Fruit fly (Drosophila melanogaster): ENCODE measurements around the gene CG15312.

Gene CG15312

dm6 chrX:10088023-10088913, 17.6 kb upstream of the CG15312 start:
- TF ChIP-seq Sin3A (optimal IDR thresholded peaks at IDR 0.05) (no peak), Myc (optimal IDR thresholded peaks at IDR 0.05) (no peak), ttk (optimal IDR thresholded peaks at IDR 0.05) (no peak), insv (optimal IDR thresholded peaks at IDR 0.05) (no peak), psq (optimal IDR thresholded peaks at IDR 0.05) (no peak), h (optimal IDR thresholded peaks at IDR 0.05) (no peak)

DNA sequence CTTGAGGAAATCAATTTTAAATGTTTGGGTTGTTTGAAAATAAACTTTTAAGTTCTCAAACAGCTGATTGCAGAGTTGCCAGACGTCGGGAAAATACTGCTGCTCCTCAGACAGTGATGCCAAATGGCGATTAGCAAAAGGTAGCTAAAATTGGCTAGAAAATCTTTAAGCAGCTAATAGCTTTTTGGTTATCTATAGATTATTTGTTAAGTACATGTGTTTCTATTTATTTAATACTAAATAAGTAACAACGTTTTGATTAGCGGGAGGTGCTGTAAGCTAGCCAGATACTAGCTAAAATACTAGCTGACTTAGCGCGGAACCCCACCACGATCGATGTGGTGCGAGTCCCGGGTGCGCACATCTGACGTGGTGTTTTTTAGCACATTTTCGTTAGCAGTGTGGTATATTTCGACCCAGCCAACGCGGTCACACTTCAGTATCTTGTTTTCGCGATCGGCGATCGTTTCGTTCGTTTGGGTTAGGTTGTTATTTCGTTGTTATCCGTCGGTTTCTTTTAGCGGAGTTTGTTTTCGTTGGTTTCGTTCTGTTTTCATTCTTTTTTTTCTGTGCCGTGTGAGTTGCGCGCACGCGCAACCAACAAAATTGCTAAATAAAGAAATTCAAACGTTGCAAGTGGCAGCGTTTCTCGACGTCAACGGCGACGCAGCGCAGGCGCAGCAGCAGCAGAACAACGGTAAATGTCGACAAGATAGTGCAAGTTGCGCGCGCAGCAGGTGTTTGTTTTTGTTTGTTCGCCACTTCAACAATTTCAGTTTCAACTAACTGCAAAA, 15.6 kb upstream of the CG15312 start, which contains the start of the genes Naxe and RhoU:
Gene Naxe, minus strand, starts transcription at position 77 of the 794 bp plus-strand sequence.
Gene RhoU, plus strand, starts transcription at position 433 of the 794 bp plus-strand sequence.
- TF ChIP-seq ttk (optimal IDR thresholded peaks at IDR 0.05) (no peak), insv (optimal IDR thresholded peaks at IDR 0.05) (no peak), Sin3A (optimal IDR thresholded peaks at IDR 0.05) (no peak), psq (optimal IDR thresholded peaks at IDR 0.05) (no peak), h (optimal IDR thresholded peaks at IDR 0.05) (no peak), Myc (optimal IDR thresholded peaks at IDR 0.05) (no peak)

dm6 chrX:10082950-10083253, 12.2 kb upstream of the CG15312 start, which contains the start of gene CG2972:
CG2972 (plus strand) TSS chrX:10083154.
- no peak for TF ChIP-seq psq (optimal IDR thresholded peaks at IDR 0.05)
- no peak for TF ChIP-seq Myc (optimal IDR thresholded peaks at IDR 0.05)
- no peak for TF ChIP-seq Sin3A (optimal IDR thresholded peaks at IDR 0.05)
- TF ChIP-seq h (optimal IDR thresholded peaks at IDR 0.05) = no peak
- TF ChIP-seq ttk (optimal IDR thresholded peaks at IDR 0.05) = no peak
- TF ChIP-seq insv (optimal IDR thresholded peaks at IDR 0.05) = no peak

- no peak for TF ChIP-seq insv (optimal IDR thresholded peaks at IDR 0.05)
- TF ChIP-seq h (optimal IDR thresholded peaks at IDR 0.05) = no peak
Observed at dm6 chrX:10082185-10082949, 11.7 kb upstream of the CG15312 start, which contains the start of gene ZAP3. ZAP3 (minus strand) TSS chrX:10082492.

DNA sequence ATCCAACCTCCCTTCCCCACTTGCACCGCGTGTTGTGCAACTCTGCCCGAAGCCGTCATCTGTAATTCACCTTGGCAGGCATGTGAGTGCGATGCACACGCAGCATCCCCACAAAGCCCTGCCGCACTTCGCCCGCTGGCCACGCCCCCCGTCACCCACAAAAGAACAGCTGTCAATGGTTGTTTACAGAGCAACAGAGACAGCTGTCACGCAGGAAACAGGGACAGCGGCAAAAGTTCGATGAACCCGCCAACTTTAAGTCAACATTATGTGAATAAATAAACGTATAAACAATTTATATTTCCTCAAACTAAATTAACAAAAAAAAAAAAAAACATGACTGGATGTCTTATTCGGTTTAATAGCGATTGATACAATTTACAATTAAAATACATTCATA, 848 bp upstream of the CG15312 start:
- TF ChIP-seq psq (optimal IDR thresholded peaks at IDR 0.05) (no peak), Sin3A (optimal IDR thresholded peaks at IDR 0.05) (no peak), Myc (optimal IDR thresholded peaks at IDR 0.05) (no peak), insv (optimal IDR thresholded peaks at IDR 0.05) (no peak)

- TF ChIP-seq Myc (optimal IDR thresholded peaks at IDR 0.05) = no peak
- TF ChIP-seq insv (optimal IDR thresholded peaks at IDR 0.05) = no peak
- no peak for TF ChIP-seq Sin3A (optimal IDR thresholded peaks at IDR 0.05)
Observed at dm6 chrX:10067528-10067927, 3.1 kb downstream of the CG15312 start.

DNA sequence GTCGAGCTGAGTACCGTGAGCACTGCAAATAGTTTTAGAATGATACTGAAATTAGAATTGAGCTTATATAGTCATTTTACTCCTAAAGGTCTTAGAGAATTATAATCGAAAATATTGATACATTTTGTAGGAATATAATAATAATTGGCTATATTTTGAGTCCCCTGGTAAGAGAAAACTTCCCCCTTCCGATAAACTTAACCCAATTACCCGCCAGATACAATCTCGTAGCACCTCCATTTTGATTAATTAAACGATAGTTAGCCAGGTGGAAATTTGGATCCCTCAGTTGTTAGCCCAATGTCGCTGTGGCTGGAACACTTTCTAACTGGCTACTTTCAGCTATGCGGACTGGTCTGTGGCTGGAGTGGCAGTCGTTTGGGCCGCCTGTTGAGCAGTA, 9.3 kb downstream of the CG15312 start, which contains the start of gene Gr9a:
Gene Gr9a, plus strand, starts transcription at position 301 of the 400 bp plus-strand sequence.
- no peak for TF ChIP-seq Sin3A (optimal IDR thresholded peaks at IDR 0.05)
- no peak for TF ChIP-seq ttk (optimal IDR thresholded peaks at IDR 0.05)
- no peak for TF ChIP-seq Myc (optimal IDR thresholded peaks at IDR 0.05)
- no peak for TF ChIP-seq h (optimal IDR thresholded peaks at IDR 0.05)
- TF ChIP-seq psq (optimal IDR thresholded peaks at IDR 0.05) = no peak
- TF ChIP-seq insv (optimal IDR thresholded peaks at IDR 0.05) = no peak

dm6 chrX:10057964-10058363, 12.7 kb downstream of the CG15312 start:
- TF ChIP-seq Myc (optimal IDR thresholded peaks at IDR 0.05) = no peak

- no peak for TF ChIP-seq psq (optimal IDR thresholded peaks at IDR 0.05)
- no peak for TF ChIP-seq Sin3A (optimal IDR thresholded peaks at IDR 0.05)
- TF ChIP-seq ttk (optimal IDR thresholded peaks at IDR 0.05) = no peak
- no peak for TF ChIP-seq insv (optimal IDR thresholded peaks at IDR 0.05)
- no peak for TF ChIP-seq Myc (optimal IDR thresholded peaks at IDR 0.05)
- no peak for TF ChIP-seq h (optimal IDR thresholded peaks at IDR 0.05)
Observed at dm6 chrX:10053547-10053946, 17.1 kb downstream of the CG15312 start, which contains the start of gene Yp1. Yp1 (plus strand) TSS chrX:10053811.

dm6 chrX:10052549-10052948, 18.1 kb downstream of the CG15312 start, which contains the start of gene Yp2:
Yp2 (minus strand) TSS chrX:10052636.
- TF ChIP-seq ttk (optimal IDR thresholded peaks at IDR 0.05) (no peak), Myc (optimal IDR thresholded peaks at IDR 0.05) (no peak), insv (optimal IDR thresholded peaks at IDR 0.05) (no peak), psq (optimal IDR thresholded peaks at IDR 0.05) (no peak), Sin3A (optimal IDR thresholded peaks at IDR 0.05) (no peak), h (optimal IDR thresholded peaks at IDR 0.05) (no peak)

- TF ChIP-seq psq (optimal IDR thresholded peaks at IDR 0.05) = no peak
- no peak for TF ChIP-seq Sin3A (optimal IDR thresholded peaks at IDR 0.05)
- TF ChIP-seq insv (optimal IDR thresholded peaks at IDR 0.05) = no peak
- TF ChIP-seq ttk (optimal IDR thresholded peaks at IDR 0.05) = no peak
- TF ChIP-seq h (optimal IDR thresholded peaks at IDR 0.05) = no peak
- no peak for TF ChIP-seq Myc (optimal IDR thresholded peaks at IDR 0.05)
Observed at dm6 chrX:10047961-10048360, 22.7 kb downstream of the CG15312 start.

dm6 chrX:10046760-10047159, 23.9 kb downstream of the CG15312 start:
- no peak for TF ChIP-seq Myc (optimal IDR thresholded peaks at IDR 0.05)
- no peak for TF ChIP-seq Sin3A (optimal IDR thresholded peaks at IDR 0.05)
- TF ChIP-seq insv (optimal IDR thresholded peaks at IDR 0.05) = no peak
- TF ChIP-seq psq (optimal IDR thresholded peaks at IDR 0.05) = no peak
- no peak for TF ChIP-seq ttk (optimal IDR thresholded peaks at IDR 0.05)
- no peak for TF ChIP-seq h (optimal IDR thresholded peaks at IDR 0.05)
